Worm (Caenorhabditis elegans) whole organism, mixed stage, embryonic: ENCODE results near the gene F54F7.6.

ENCODE experiments used
- blmp-1 ChIP-seq: fragments of 150-350 bp; optimal IDR thresholded peaks from 2 replicates; lab custom pipeline; 2014; ENCODE audit warnings: missing biosample characterization, missing genetic modification characterization
- ceh-43 ChIP-seq: fragments of 200-800 bp; sonication (Bioruptor generic); optimal IDR thresholded peaks from 2 replicates; lab custom pipeline; 2018; ENCODE audit warnings: mild to moderate bottlenecking, missing genetic modification characterization, moderate library complexity, missing compliant biosample characterization
- ceh-83 ChIP-seq: fragments of 200-800 bp; sonication (Bioruptor generic); optimal IDR thresholded peaks from 2 replicates; lab custom pipeline; 2018; ENCODE audit warnings: mild to moderate bottlenecking, missing genetic modification characterization, missing compliant biosample characterization
- ces-1 ChIP-seq: fragments of 150-350 bp; optimal IDR thresholded peaks from 2 replicates; lab custom pipeline; 2014; ENCODE audit warnings: missing biosample characterization, missing genetic modification reagents, missing genetic modification characterization
- cnd-1 ChIP-seq: fragments of 200-800 bp; sonication (Bioruptor generic); optimal IDR thresholded peaks from 2 replicates; lab custom pipeline; 2018; ENCODE audit warnings: mild to moderate bottlenecking, missing genetic modification characterization, missing compliant biosample characterization
- elt-1 ChIP-seq: sonication (generic microtip); optimal IDR thresholded peaks from 2 replicates; lab custom pipeline; 2017; ENCODE audit warnings: missing genetic modification characterization, mild to moderate bottlenecking, missing compliant biosample characterization, antibody characterized with exemption, moderate library complexity, borderline replicate concordance; ENCODE audit not compliant: insufficient read depth
- elt-3 ChIP-seq: fragments of 150-350 bp; optimal IDR thresholded peaks from 2 replicates; lab custom pipeline; 2014; ENCODE audit warnings: missing biosample characterization, missing genetic modification characterization
- flh-1 ChIP-seq: fragments of 200-800 bp; sonication (Bioruptor generic); optimal IDR thresholded peaks from 2 replicates; lab custom pipeline; 2018; ENCODE audit warnings: mild to moderate bottlenecking, missing genetic modification characterization, moderate library complexity, missing compliant biosample characterization
- hlh-1 ChIP-seq: fragments of 150-350 bp; optimal IDR thresholded peaks from 2 replicates; lab custom pipeline; 2014; ENCODE audit warnings: missing biosample characterization, missing genetic modification reagents, missing genetic modification characterization
- lin-13 ChIP-seq: fragments of 150-350 bp; optimal IDR thresholded peaks from 2 replicates; lab custom pipeline; 2014; ENCODE audit warnings: missing biosample characterization, missing genetic modification characterization
- mab-5 ChIP-seq: fragments of 150-350 bp; optimal IDR thresholded peaks from 2 replicates; lab custom pipeline; 2014; ENCODE audit warnings: missing biosample characterization, missing genetic modification characterization
- mep-1 ChIP-seq: fragments of 150-350 bp; optimal IDR thresholded peaks from 2 replicates; lab custom pipeline; 2017; ENCODE audit warnings: missing biosample characterization, missing genetic modification reagents, missing genetic modification characterization, inconsistent platforms
- mls-2 ChIP-seq: sonication (generic microtip); optimal IDR thresholded peaks from 2 replicates; lab custom pipeline; 2016; ENCODE audit warnings: mild to moderate bottlenecking, missing genetic modification characterization, moderate library complexity, missing compliant biosample characterization
- nhr-12 ChIP-seq: fragments of 150-350 bp; optimal IDR thresholded peaks from 2 replicates; lab custom pipeline; 2014; ENCODE audit warnings: missing biosample characterization, missing genetic modification characterization
- nhr-237 ChIP-seq: fragments of 150-350 bp; optimal IDR thresholded peaks from 2 replicates; lab custom pipeline; 2014; ENCODE audit warnings: missing biosample characterization, missing genetic modification characterization
- nhr-76 ChIP-seq: sonication (generic microtip); optimal IDR thresholded peaks from 2 replicates; lab custom pipeline; 2017; ENCODE audit warnings: missing biosample characterization, missing genetic modification characterization
- pha-4 ChIP-seq: fragments of 150-350 bp; optimal IDR thresholded peaks from 2 replicates; lab custom pipeline; 2018; ENCODE audit warnings: missing biosample characterization, missing genetic modification reagents, missing genetic modification characterization
- sem-2 ChIP-seq: fragments of 200-800 bp; sonication (Bioruptor generic); optimal IDR thresholded peaks from 2 replicates; lab custom pipeline; 2018; ENCODE audit warnings: mild to moderate bottlenecking, missing genetic modification characterization, missing compliant biosample characterization
- sptf-1 ChIP-seq: sonication (generic microtip); optimal IDR thresholded peaks from 2 replicates; lab custom pipeline; 2017; ENCODE audit warnings: mild to moderate bottlenecking, missing genetic modification characterization, moderate library complexity, missing compliant biosample characterization
- unc-120 ChIP-seq: sonication (generic microtip); optimal IDR thresholded peaks from 2 replicates; lab custom pipeline; 2017; ENCODE audit warnings: missing genetic modification characterization, missing compliant biosample characterization; ENCODE audit not compliant: poor library complexity, severe bottlenecking
- unc-62 ChIP-seq: fragments of 150-350 bp; optimal IDR thresholded peaks from 2 replicates; lab custom pipeline; 2014; ENCODE audit warnings: missing biosample characterization, missing genetic modification reagents, missing genetic modification characterization
- zip-8 ChIP-seq: fragments of 150-350 bp; optimal IDR thresholded peaks from 2 replicates; lab custom pipeline; 2014; ENCODE audit warnings: missing biosample characterization, missing genetic modification characterization

Gene F54F7.6

ce11 chrX:11910046-11910445 is 44.9 kb downstream of the F54F7.6 start, which contains the start of gene Y62H9A.15:
Y62H9A.15 (minus strand) TSS chrX:11910145.
- TF ChIP-seq elt-3 (no peak), elt-1 (tag; lab: Kevin White, UChicago) (no peak), unc-62 (GFP tag; lab: Kevin White, UChicago) (no peak), hlh-1 (tag; lab: Kevin White, UChicago) (no peak), blmp-1 (no peak), ces-1 (no peak), sem-2 (GFP tag; lab: Kevin White, UChicago) (no peak), zip-8 (no peak), mab-5 (no peak), nhr-76 (tag; lab: Kevin White, UChicago) (no peak), cnd-1 (tag; lab: Kevin White, UChicago) (no peak), mep-1 (no peak), nhr-12 (tag; lab: Kevin White, UChicago) (no peak)

ce11 chrX:11913824-11914223 is 48.6 kb downstream of the F54F7.6 start, which contains the start of gene Y62H9A.12:
Y62H9A.12 (plus strand) TSS chrX:11914124.
- no peak for TF ChIP-seq mls-2 (tag; lab: Kevin White, UChicago)
- no peak for TF ChIP-seq sptf-1 (tag; lab: Kevin White, UChicago)
- TF ChIP-seq ceh-83 = no peak
- TF ChIP-seq elt-3 = no peak
- no peak for TF ChIP-seq flh-1 (GFP tag; lab: Kevin White, UChicago)
- TF ChIP-seq pha-4 (tag; lab: Kevin White, UChicago) = no peak
- TF ChIP-seq zip-8 = no peak
- no peak for TF ChIP-seq ceh-43
- no peak for TF ChIP-seq unc-120 (tag; lab: Kevin White, UChicago)
- TF ChIP-seq nhr-237 (tag; lab: Kevin White, UChicago) = no peak
- TF ChIP-seq lin-13 (tag; lab: Kevin White, UChicago) = no peak
